Fruit fly (Drosophila melanogaster): ENCODE measurements around the gene Dlip1.

The Dlip1 gene

DNA sequence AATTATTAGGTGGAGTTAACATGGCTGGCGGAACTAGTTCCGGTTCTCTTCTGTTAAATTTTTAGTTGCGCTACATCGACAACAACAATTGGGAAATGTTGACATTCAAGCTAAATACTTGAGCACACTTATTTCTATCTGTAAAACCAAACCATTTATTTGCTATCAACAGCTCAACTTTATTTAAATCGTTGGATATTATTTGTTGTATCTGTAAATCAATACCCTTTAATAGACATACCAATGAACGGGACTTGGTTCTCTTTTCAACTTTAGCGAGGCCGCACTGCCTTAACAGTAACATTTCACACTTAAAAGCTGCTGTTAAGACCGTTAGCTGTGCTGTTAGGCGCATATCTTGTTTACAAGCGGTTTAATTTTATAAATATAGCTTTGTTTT lies 35.2 kb downstream of the Dlip1 start, which contains the start of gene CG12106 (continued):
- TF ChIP-seq CG10669 (GFP tag; optimal IDR thresholded peaks at IDR 0.05) (peak; percentile 53), Sox15 (GFP tag; optimal IDR thresholded peaks at IDR 0.05) (no peak), svp (GFP tag) (no peak), CG15336 (GFP tag; IDR thresholded peaks at IDR 0.05) (peak; percentile 52), CG10631 (GFP tag; optimal IDR thresholded peaks at IDR 0.05) (peak; percentile 17), CG11294 (GFP tag; IDR thresholded peaks at IDR 0.05) (0 out of 2 replicates have a peak, but pooled peaks have one; percentile 40), CG3919 (GFP tag; optimal IDR thresholded peaks at IDR 0.05) (no peak), esn (GFP tag; optimal IDR thresholded peaks at IDR 0.05) (peak; percentile 56), achi (GFP tag; optimal IDR thresholded peaks at IDR 0.05) (peak; percentile 46), Eip78C (GFP tag) (peak; percentile 87), Blimp-1 (GFP tag; optimal IDR thresholded peaks at IDR 0.05) (no peak), salr (GFP tag; optimal IDR thresholded peaks at IDR 0.05) (no peak), CG31627 (GFP tag; optimal IDR thresholded peaks at IDR 0.05) (peak; percentile 65), pdm3 (GFP tag; optimal IDR thresholded peaks at IDR 0.05) (peak; percentile 62), Smox (GFP tag; optimal IDR thresholded peaks at IDR 0.05) (no peak), topi (GFP tag; optimal IDR thresholded peaks at IDR 0.05) (peak; percentile 60), fkh (GFP tag; optimal IDR thresholded peaks at IDR 0.05) (peak; percentile 72), net (GFP tag; optimal IDR thresholded peaks at IDR 0.05) (no peak), CG6792 (GFP tag; optimal IDR thresholded peaks at IDR 0.05) (peak; percentile 38), Sox14 (GFP tag; optimal IDR thresholded peaks at IDR 0.05) (peak; percentile 45), Ets96B (tag; optimal IDR thresholded peaks at IDR 0.05) (no peak)

DNA sequence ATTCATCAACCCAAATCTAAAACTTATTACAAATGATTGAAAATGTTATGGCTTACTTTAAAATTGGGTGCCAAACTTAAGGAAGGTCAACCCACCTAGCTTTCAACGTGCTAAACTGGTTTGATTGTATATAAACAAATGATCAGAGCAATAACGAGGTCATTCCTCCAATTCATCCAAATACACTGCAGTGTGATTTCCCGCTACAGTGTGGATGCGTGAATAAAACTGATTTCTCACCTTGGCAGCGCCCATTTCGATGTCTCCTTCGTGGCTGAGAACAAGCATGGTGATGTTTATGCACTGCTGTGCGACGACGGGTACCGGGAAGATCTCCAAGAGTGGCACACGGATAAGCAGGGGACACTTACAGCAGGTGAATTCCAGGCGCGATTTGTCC lies 36.9 kb downstream of the Dlip1 start:
- TF ChIP-seq CG6854 (GFP tag; optimal IDR thresholded peaks at IDR 0.05) (no peak), Sox15 (GFP tag; optimal IDR thresholded peaks at IDR 0.05) (no peak), Eip78C (GFP tag) (no peak), Hr4 (GFP tag; optimal IDR thresholded peaks at IDR 0.05) (no peak), CG7368 (GFP tag; optimal IDR thresholded peaks at IDR 0.05) (no peak), fd59A (GFP tag; optimal IDR thresholded peaks at IDR 0.05) (no peak), fd85E (GFP tag; optimal IDR thresholded peaks at IDR 0.05) (no peak), OdsH (GFP tag; optimal IDR thresholded peaks at IDR 0.05) (no peak), topi (GFP tag; optimal IDR thresholded peaks at IDR 0.05) (no peak), ss (GFP tag; optimal IDR thresholded peaks at IDR 0.05) (no peak), CG6792 (GFP tag; optimal IDR thresholded peaks at IDR 0.05) (no peak), dsx (GFP tag; optimal IDR thresholded peaks at IDR 0.05; ENCODE audit: poor library complexity, severe bottlenecking) (no peak), CG3919 (GFP tag; optimal IDR thresholded peaks at IDR 0.05) (no peak), achi (GFP tag; optimal IDR thresholded peaks at IDR 0.05) (no peak), Gug (GFP tag; IDR thresholded peaks at IDR 0.05) (no peak), Eip75B (GFP tag; optimal IDR thresholded peaks at IDR 0.05) (no peak)

DNA sequence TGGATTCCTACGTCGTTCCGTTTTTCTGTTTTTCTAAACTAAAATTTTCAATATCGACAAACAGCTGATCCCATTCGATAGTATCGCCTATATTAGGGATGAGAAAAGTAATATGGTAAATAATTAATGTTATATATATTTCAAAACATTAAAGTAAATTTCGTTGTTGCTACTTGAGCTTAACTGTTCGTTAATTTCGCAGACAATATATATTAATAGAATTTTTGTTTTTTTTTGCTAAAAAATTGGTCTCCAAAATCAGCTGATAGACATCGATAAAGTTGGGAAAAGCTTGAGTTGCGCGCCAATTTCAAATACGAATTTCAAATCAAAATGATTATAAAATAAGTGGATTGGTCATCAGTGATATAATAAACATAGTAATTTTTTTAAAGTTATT lies 37.9 kb downstream of the Dlip1 start, which contains the start of gene CG12118:
CG12118 (minus strand) TSS at position 53 of the 400 bp plus-strand sequence.
- TF ChIP-seq CG8319 (GFP tag; optimal IDR thresholded peaks at IDR 0.05) (peak; percentile 45), topi (GFP tag; optimal IDR thresholded peaks at IDR 0.05) (peak; percentile 69), achi (GFP tag; optimal IDR thresholded peaks at IDR 0.05) (peak; percentile 75), net (GFP tag; optimal IDR thresholded peaks at IDR 0.05) (peak; percentile 52), CG15336 (GFP tag; IDR thresholded peaks at IDR 0.05) (peak; percentile 72), Met (GFP tag; optimal IDR thresholded peaks at IDR 0.05) (peak; percentile 74), fd59A (GFP tag; optimal IDR thresholded peaks at IDR 0.05) (no peak), Sox15 (GFP tag; optimal IDR thresholded peaks at IDR 0.05) (peak; percentile 19), CG6163 (GFP tag; IDR thresholded peaks at IDR 0.05) (no peak; the same call in 1 of the 3 replicates), spab (GFP tag; optimal IDR thresholded peaks at IDR 0.05) (no peak), Sox102F (GFP tag; optimal IDR thresholded peaks at IDR 0.05) (peak; percentile 74), Hr38 (GFP tag; optimal IDR thresholded peaks at IDR 0.05) (no peak), Hr39 (GFP tag; optimal IDR thresholded peaks at IDR 0.05) (peak; percentile 44), Hr4 (GFP tag; optimal IDR thresholded peaks at IDR 0.05) (peak; percentile 65), ss (GFP tag; optimal IDR thresholded peaks at IDR 0.05) (no peak), Ets96B (tag; optimal IDR thresholded peaks at IDR 0.05) (peak; percentile 49), salr (GFP tag; optimal IDR thresholded peaks at IDR 0.05) (peak in 1 of 2 experiments; percentile 31), CG16779 (tag; optimal IDR thresholded peaks at IDR 0.05) (no peak), dac (GFP tag; optimal IDR thresholded peaks at IDR 0.05) (no peak), Eip78C (GFP tag) (peak; percentile 87), Lpt (GFP tag; optimal IDR thresholded peaks at IDR 0.05) (peak; percentile 66), CG32006 (GFP tag; optimal IDR thresholded peaks at IDR 0.05) (peak; percentile 62), CG11902 (GFP tag; optimal IDR thresholded peaks at IDR 0.05) (peak; percentile 42), esn (GFP tag; optimal IDR thresholded peaks at IDR 0.05) (peak; percentile 84), OdsH (GFP tag; optimal IDR thresholded peaks at IDR 0.05) (peak; percentile 74), Eip93F (GFP tag; optimal IDR thresholded peaks at IDR 0.05) (peak; percentile 45), CG3919 (GFP tag; optimal IDR thresholded peaks at IDR 0.05) (peak; percentile 71), CG6854 (GFP tag; optimal IDR thresholded peaks at IDR 0.05) (no peak), pdm3 (GFP tag; optimal IDR thresholded peaks at IDR 0.05) (peak; percentile 79), CG10631 (GFP tag; optimal IDR thresholded peaks at IDR 0.05) (peak; percentile 83), Blimp-1 (GFP tag; optimal IDR thresholded peaks at IDR 0.05) (no peak), CG8632 (GFP tag; optimal IDR thresholded peaks at IDR 0.05) (peak; percentile 69), Gug (GFP tag; IDR thresholded peaks at IDR 0.05) (peak; percentile 75), CG10669 (GFP tag; optimal IDR thresholded peaks at IDR 0.05) (peak; percentile 47)
